Fruit fly (Drosophila melanogaster) whole organism, embryonic: Measurements from ENCODE around the gene CG6800.

Experiments used
- Antp ChIP-seq: fragments of 200-800 bp; sonication (Bioruptor generic); optimal IDR thresholded peaks from 3 replicates; lab custom pipeline; 2016; ENCODE audit warnings: missing biosample characterization, missing genetic modification characterization
- Atf6 ChIP-seq: fragments of 200-800 bp; sonication (Bioruptor generic); IDR thresholded peaks from 2 replicates; pipeline ENCODE4 v1.3.6; 2022; ENCODE audit warnings: missing biosample characterization, missing genetic modification characterization
- Bdp1 ChIP-seq: fragments of 200-800 bp; sonication (Bioruptor generic); optimal IDR thresholded peaks from 3 replicates; lab custom pipeline; 2016; ENCODE audit warnings: missing biosample characterization, missing genetic modification characterization
- CG11696 ChIP-seq: fragments of 200-800 bp; sonication (Bioruptor generic); IDR thresholded peaks from 2 replicates; pipeline ENCODE4 v1.3.6; 2022; ENCODE audit warnings: missing biosample characterization, missing genetic modification characterization
- CG13287 ChIP-seq: fragments of 200-800 bp; sonication (Bioruptor generic); IDR thresholded peaks from 2 replicates; pipeline ENCODE4 v1.3.6; 2022; ENCODE audit warnings: missing biosample characterization, missing genetic modification characterization; ENCODE audit not compliant: partially characterized antibody
- CG14710 ChIP-seq: fragments of 200-800 bp; sonication (Bioruptor generic); optimal IDR thresholded peaks from 3 replicates; lab custom pipeline; 2019; ENCODE audit warnings: missing biosample characterization, mild to moderate bottlenecking, missing genetic modification characterization, moderate library complexity
- CG15514 ChIP-seq: fragments of 200-800 bp; sonication (Bioruptor generic); optimal IDR thresholded peaks from 3 replicates; lab custom pipeline; 2017; ENCODE audit warnings: missing biosample characterization, missing genetic modification characterization, mild to moderate bottlenecking, moderate library complexity, missing genetic modification reagents
- CG15601 ChIP-seq: fragments of 200-800 bp; sonication (Bioruptor generic); optimal IDR thresholded peaks from 3 replicates; lab custom pipeline; 2019; ENCODE audit warnings: missing biosample characterization, mild to moderate bottlenecking, missing genetic modification characterization, moderate library complexity
- CG16813 ChIP-seq: fragments of 200-800 bp; sonication (Bioruptor generic); IDR thresholded peaks from 3 replicates; pipeline ENCODE4 v1.3.6; 2022; ENCODE audit warnings: missing biosample characterization, missing genetic modification characterization; ENCODE audit not compliant: partially characterized antibody
- CG17912 ChIP-seq: fragments of 200-800 bp; sonication (Bioruptor generic); optimal IDR thresholded peaks from 2 replicates; lab custom pipeline; 2018; ENCODE audit warnings: missing biosample characterization, mild to moderate bottlenecking, missing genetic modification characterization
- CG2199 ChIP-seq: fragments of 200-800 bp; sonication (Bioruptor generic); IDR thresholded peaks from 3 replicates; pipeline ENCODE4 v1.3.6; 2022; ENCODE audit warnings: missing biosample characterization, missing genetic modification characterization
- CG4360 ChIP-seq: fragments of 200-800 bp; sonication (Bioruptor generic); IDR thresholded peaks from 2 replicates; pipeline ENCODE4 v1.3.6; 2022; ENCODE audit warnings: missing biosample characterization, missing genetic modification characterization
- CG5180 ChIP-seq: fragments of 200-800 bp; sonication (Bioruptor generic); optimal IDR thresholded peaks from 3 replicates; lab custom pipeline; 2017; ENCODE audit warnings: missing biosample characterization, missing genetic modification characterization, mild to moderate bottlenecking, moderate library complexity, missing genetic modification reagents
- CG8290 ChIP-seq, 3 experiments: fragments of 200-800 bp; sonication (Bioruptor generic); optimal IDR thresholded peaks; 2 replicates each; lab custom pipeline; 2016 to 2019; ENCODE audit warnings: missing biosample characterization in 3 of 3, missing genetic modification characterization in 3 of 3, mild to moderate bottlenecking in 2 of 3, moderate library complexity in 1 of 3
- CG9817 ChIP-seq: fragments of 200-800 bp; sonication (Bioruptor generic); optimal IDR thresholded peaks from 2 replicates; lab custom pipeline; 2018; ENCODE audit warnings: missing biosample characterization, mild to moderate bottlenecking, missing genetic modification characterization, moderate library complexity
- CkIIα-i1 ChIP-seq: fragments of 200-800 bp; sonication (Bioruptor generic); IDR thresholded peaks from 2 replicates; pipeline ENCODE4 v1.3.6; 2022; ENCODE audit warnings: missing biosample characterization, missing genetic modification characterization
- E2f1 ChIP-seq: fragments of 200-800 bp; sonication (Bioruptor generic); IDR thresholded peaks from 2 replicates; pipeline ENCODE4 v1.3.6; 2022; ENCODE audit warnings: missing biosample characterization, missing genetic modification characterization
- Elba2 ChIP-seq: fragments of 200-800 bp; sonication (Bioruptor generic); optimal IDR thresholded peaks from 3 replicates; lab custom pipeline; 2016; ENCODE audit warnings: missing biosample characterization, missing genetic modification characterization
- GATAe ChIP-seq: fragments of 200-800 bp; sonication (Bioruptor generic); conservative IDR thresholded peaks from 2 replicates; pipeline ENCODE4 v1.3.6; 2022; ENCODE audit warnings: missing biosample characterization, missing genetic modification characterization
- HLHmδ ChIP-seq: fragments of 200-800 bp; sonication (Bioruptor generic); optimal IDR thresholded peaks from 2 replicates; lab custom pipeline; 2018; ENCODE audit warnings: missing biosample characterization, mild to moderate bottlenecking, missing genetic modification characterization, moderate library complexity
- Hmx ChIP-seq: fragments of 200-800 bp; sonication (Bioruptor generic); optimal IDR thresholded peaks from 2 replicates; lab custom pipeline; 2016; ENCODE audit warnings: missing biosample characterization, missing genetic modification characterization
- Hr39 ChIP-seq: fragments of >200 bp; optimal IDR thresholded peaks from 2 replicates; lab custom pipeline; 2017
- Hr51 ChIP-seq, 2 experiments: fragments of 200-800 bp; sonication (Bioruptor generic); optimal IDR thresholded peaks; 2 replicates in 1 of 2; 3 replicates in 1 of 2; lab custom pipeline; 2016 to 2018; ENCODE audit warnings: missing biosample characterization in 2 of 2, missing genetic modification characterization in 2 of 2, mild to moderate bottlenecking in 1 of 2, moderate library complexity in 1 of 2
- MESR4 ChIP-seq: fragments of 200-800 bp; sonication (Bioruptor generic); optimal IDR thresholded peaks from 2 replicates; lab custom pipeline; 2018; ENCODE audit warnings: missing biosample characterization, mild to moderate bottlenecking, missing genetic modification characterization, moderate library complexity
- Mes4 ChIP-seq: fragments of 200-800 bp; sonication (Bioruptor generic); optimal IDR thresholded peaks from 2 replicates; lab custom pipeline; 2016; ENCODE audit warnings: missing biosample characterization, missing genetic modification characterization
- Mrtf ChIP-seq: fragments of 200-800 bp; sonication (Bioruptor generic); IDR thresholded peaks from 3 replicates; pipeline ENCODE4 v1.3.6; 2022; ENCODE audit warnings: missing biosample characterization, missing genetic modification characterization
- NfI ChIP-seq: fragments of 200-800 bp; sonication (Bioruptor generic); optimal IDR thresholded peaks from 3 replicates; lab custom pipeline; 2018; ENCODE audit warnings: missing biosample characterization, mild to moderate bottlenecking, missing genetic modification characterization, moderate library complexity
- Oli ChIP-seq: fragments of 200-800 bp; sonication (Bioruptor generic); optimal IDR thresholded peaks from 2 replicates; lab custom pipeline; 2018; ENCODE audit warnings: missing biosample characterization, mild to moderate bottlenecking, missing genetic modification characterization, moderate library complexity
- Side ChIP-seq: fragments of 200-800 bp; sonication (Bioruptor generic); optimal IDR thresholded peaks from 2 replicates; lab custom pipeline; 2016; ENCODE audit warnings: missing biosample characterization, missing genetic modification characterization
- Spps ChIP-seq: fragments of 200-800 bp; sonication (Bioruptor generic); optimal IDR thresholded peaks from 2 replicates; lab custom pipeline; 2018; ENCODE audit warnings: missing biosample characterization, mild to moderate bottlenecking, missing genetic modification characterization
- Ssrp ChIP-seq: fragments of 200-800 bp; sonication (Bioruptor generic); optimal IDR thresholded peaks from 2 replicates; lab custom pipeline; 2018; ENCODE audit warnings: missing biosample characterization, mild to moderate bottlenecking, missing genetic modification characterization, moderate library complexity
- da ChIP-seq: fragments of 200-800 bp; sonication (Bioruptor generic); optimal IDR thresholded peaks from 2 replicates; lab custom pipeline; 2016; ENCODE audit warnings: missing biosample characterization, missing genetic modification characterization
- emc ChIP-seq: fragments of 200-800 bp; sonication (Bioruptor generic); optimal IDR thresholded peaks from 2 replicates; lab custom pipeline; 2016; ENCODE audit warnings: missing biosample characterization, missing genetic modification characterization
- fd3F ChIP-seq: fragments of 200-800 bp; sonication (Bioruptor generic); optimal IDR thresholded peaks from 2 replicates; lab custom pipeline; 2018; ENCODE audit warnings: missing biosample characterization, mild to moderate bottlenecking, missing genetic modification characterization, moderate library complexity
- gce ChIP-seq: fragments of 200-800 bp; sonication (Bioruptor generic); IDR thresholded peaks from 3 replicates; pipeline ENCODE4 v1.3.6; 2022; ENCODE audit warnings: missing biosample characterization, missing genetic modification characterization
- gcm2 ChIP-seq: fragments of 200-800 bp; sonication (Bioruptor generic); optimal IDR thresholded peaks from 2 replicates; lab custom pipeline; 2016; ENCODE audit warnings: missing biosample characterization, missing genetic modification characterization
- gem ChIP-seq: fragments of 200-800 bp; sonication (Bioruptor generic); optimal IDR thresholded peaks from 2 replicates; lab custom pipeline; 2019; ENCODE audit warnings: missing biosample characterization, mild to moderate bottlenecking, missing genetic modification characterization, moderate library complexity
- hbn ChIP-seq: fragments of 200-800 bp; sonication (Bioruptor generic); IDR thresholded peaks from 2 replicates; pipeline ENCODE4 v1.3.6; 2022; ENCODE audit warnings: missing biosample characterization, missing genetic modification characterization; ENCODE audit not compliant: partially characterized antibody
- inv ChIP-seq: fragments of 200-800 bp; sonication (Bioruptor generic); IDR thresholded peaks from 2 replicates; pipeline ENCODE4 v1.3.6; 2022; ENCODE audit warnings: missing biosample characterization, missing genetic modification characterization; ENCODE audit not compliant: partially characterized antibody
- kah ChIP-seq: fragments of 200-800 bp; sonication (Bioruptor generic); optimal IDR thresholded peaks from 2 replicates; lab custom pipeline; 2018; ENCODE audit warnings: missing biosample characterization, mild to moderate bottlenecking, missing genetic modification characterization
- klu ChIP-seq: fragments of 200-800 bp; sonication (Bioruptor generic); IDR thresholded peaks from 2 replicates; pipeline ENCODE4 v1.3.6; 2022; ENCODE audit warnings: missing biosample characterization, missing genetic modification characterization
- lilli ChIP-seq: fragments of 200-800 bp; sonication (Bioruptor generic); optimal IDR thresholded peaks from 3 replicates; lab custom pipeline; 2016; ENCODE audit warnings: missing biosample characterization, missing genetic modification characterization
- org-1 ChIP-seq: fragments of 200-800 bp; sonication (Bioruptor generic); optimal IDR thresholded peaks from 2 replicates; lab custom pipeline; 2017; ENCODE audit warnings: missing biosample characterization, missing genetic modification characterization
- prd ChIP-seq, 3 experiments: fragments of >200 bp in 2 of 3; fragments of 200-800 bp in 1 of 3; sonication (Bioruptor generic) in 1 of 3; optimal IDR thresholded peaks in 2 of 3; IDR thresholded peaks in 1 of 3; 2 replicates in 2 of 3; 3 replicates in 1 of 3; pipeline versions ENCODE4 v1.3.6 to Lab custom; 2017 to 2022; ENCODE audit warnings: missing biosample characterization in 1 of 3, missing genetic modification characterization in 1 of 3
- pzg ChIP-seq: fragments of 200-800 bp; sonication (Bioruptor generic); optimal IDR thresholded peaks from 3 replicates; lab custom pipeline; 2018; ENCODE audit warnings: missing biosample characterization, mild to moderate bottlenecking, missing genetic modification characterization, moderate library complexity
- sc ChIP-seq, 3 experiments: fragments of >200 bp in 2 of 3; fragments of 200-800 bp in 1 of 3; sonication (Bioruptor generic) in 1 of 3; optimal IDR thresholded peaks; 2 replicates in 2 of 3; 3 replicates in 1 of 3; lab custom pipeline; 2017; ENCODE audit warnings: mild to moderate bottlenecking in 1 of 3, missing biosample characterization in 1 of 3, missing genetic modification characterization in 1 of 3, missing genetic modification reagents in 1 of 3
- sens ChIP-seq: fragments of 200-800 bp; sonication (Bioruptor generic); peaks from one replicate; lab custom pipeline; 2016; ENCODE audit warnings: missing biosample characterization, missing genetic modification characterization
- slou ChIP-seq: fragments of 200-800 bp; sonication (Bioruptor generic); optimal IDR thresholded peaks from 3 replicates; lab custom pipeline; 2016; ENCODE audit warnings: missing biosample characterization, missing genetic modification characterization
- tll ChIP-seq, 2 experiments: fragments of 200-800 bp in 1 of 2; fragments of >200 bp in 1 of 2; sonication (Bioruptor generic) in 1 of 2; optimal IDR thresholded peaks; 2 replicates each; lab custom pipeline; 2017 to 2019; ENCODE audit warnings: missing biosample characterization in 2 of 2, missing genetic modification characterization in 2 of 2, mild to moderate bottlenecking in 1 of 2, moderate library complexity in 1 of 2

Gene CG6800

dm6 chr3R:21822562-21822933 is 46.6 kb downstream of the CG6800 start, which contains the start of gene CASK (continued):
- TF ChIP-seq Hr51 (GFP tag; optimal IDR thresholded peaks at IDR 0.05; lab: Kevin White, UChicago) (no peak), Antp (GFP tag; lab: Kevin White, UChicago) (no peak), gce (no peak), fd3F (no peak), CG15601 (tag; lab: Kevin White, UChicago) (peak; percentile 11), CG17912 (no peak), CG11696 (GFP tag; lab: Robert Waterston, UW) (no peak), Mes4 (GFP tag; lab: Kevin White, UChicago) (peak; percentile 46), NfI (GFP tag; lab: Kevin White, UChicago) (no peak), sens (GFP tag; lab: Kevin White, UChicago) (peak; percentile 84), CG15514 (GFP tag; lab: Kevin White, UChicago) (peak; percentile 100), CG8290 (GFP tag; optimal IDR thresholded peaks at IDR 0.05; lab: Kevin White, UChicago) (no peak), CG8290 (tag; optimal IDR thresholded peaks at IDR 0.05; lab: Kevin White, UChicago) (no peak), da (GFP tag; lab: Kevin White, UChicago) (no peak), GATAe (no peak), org-1 (no peak), CG9817 (tag; lab: Kevin White, UChicago) (no peak), gem (tag; lab: Kevin White, UChicago) (peak; percentile 29), HLHmδ (GFP tag; lab: Kevin White, UChicago) (no peak), inv (GFP tag; lab: Robert Waterston, UW) (peak; percentile 59; the same call in 1 of the 2 replicates), Ssrp (no peak), Hmx (GFP tag; lab: Kevin White, UChicago) (no peak), Spps (tag; lab: Kevin White, UChicago) (no peak), Side (GFP tag; lab: Kevin White, UChicago) (no peak), kah (no peak), Oli (no peak), lilli (GFP tag; lab: Kevin White, UChicago) (peak; percentile 2), CG4360 (no peak), tll (GFP tag; optimal IDR thresholded peaks at IDR 0.05; lab: Kevin White, UChicago) (no peak), sc (optimal IDR thresholded peaks at IDR 0.05; lab: Kevin White, UChicago) (no peak), sc (GFP tag; optimal IDR thresholded peaks at IDR 0.05; lab: Kevin White, UChicago) (no peak), Bdp1 (GFP tag; lab: Kevin White, UChicago) (no peak), Elba2 (no peak), Hr39 (lab: Kevin White, UChicago) (no peak), CG5180 (no peak), CG13287 (GFP tag; lab: Robert Waterston, UW) (peak; percentile 29), E2f1 (no peak), CG2199 (no peak), CG16813 (GFP tag; lab: Robert Waterston, UW) (peak; percentile 26; the same call in 1 of the 3 replicates), emc (GFP tag; lab: Kevin White, UChicago) (no peak), klu (no peak), pzg (GFP tag; lab: Kevin White, UChicago) (peak; percentile 78), MESR4 (GFP tag; lab: Kevin White, UChicago) (peak; percentile 79), prd (optimal IDR thresholded peaks at IDR 0.05; lab: Kevin White, UChicago) (no peak), prd (GFP tag; IDR thresholded peaks at IDR 0.05; lab: Robert Waterston, UW) (0 out of 3 replicates have a peak, but pooled peaks have one; percentile 19), slou (no peak), CkIIα-i1 (no peak), gcm2 (no peak), hbn (GFP tag; lab: Robert Waterston, UW) (no peak), Mrtf (GFP tag; lab: Robert Waterston, UW) (no peak), CG14710 (peak; percentile 40), Atf6 (GFP tag; lab: Robert Waterston, UW) (no peak)
